Fruit fly (Drosophila melanogaster) ovary, adult (tissue): ENCODE measurements around the gene CG42814.

Experiments
- CG17801 ChIP-seq: fragments of 200-800 bp; optimal IDR thresholded peaks from 2 replicates; lab custom pipeline; 2019; ENCODE audit warnings: missing biosample characterization, mild to moderate bottlenecking, missing genetic modification characterization, moderate library complexity; ENCODE audit not compliant: partially characterized antibody

CG42814 gene

DNA sequence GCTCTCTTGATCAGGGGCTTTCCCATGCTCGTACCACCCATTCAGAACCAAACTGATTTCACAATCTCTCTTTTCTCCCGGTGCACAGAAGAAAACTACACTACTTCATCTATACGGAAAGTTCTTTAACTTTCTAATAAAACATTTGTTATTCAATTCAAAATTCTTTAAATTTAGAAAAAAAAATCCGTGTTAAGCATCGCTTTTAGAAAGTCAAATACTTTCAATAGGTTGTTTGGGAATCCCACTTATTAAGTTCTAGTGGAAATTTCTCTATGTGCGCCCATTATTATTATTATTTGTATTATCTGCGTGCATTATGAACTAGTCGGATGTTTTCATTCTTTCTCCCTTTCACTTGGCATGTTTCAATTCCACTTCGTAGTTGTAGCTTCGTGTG lies 36.2 kb downstream of the CG42814 start:
- TF ChIP-seq CG17801, result no peak

DNA sequence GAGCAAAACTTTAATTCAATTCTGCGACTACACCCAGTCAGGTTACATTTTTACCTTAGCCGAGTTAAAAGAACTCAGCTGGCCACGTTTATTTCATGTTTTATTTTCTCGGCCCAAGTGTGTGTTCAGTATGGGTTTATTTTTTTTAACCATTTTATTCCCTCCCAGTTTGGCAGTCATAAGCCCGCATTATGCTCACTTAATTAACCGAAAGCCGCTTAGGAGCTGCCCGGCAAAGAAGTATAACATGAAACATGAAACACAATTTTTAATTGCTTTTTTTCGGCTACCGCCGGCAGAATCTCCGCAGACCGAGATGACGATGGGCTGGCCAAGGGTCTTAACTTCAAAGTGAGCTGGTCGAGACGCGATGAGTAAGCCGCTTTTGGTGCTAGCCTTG lies 42.4 kb downstream of the CG42814 start:
- TF ChIP-seq CG17801, result no peak

DNA sequence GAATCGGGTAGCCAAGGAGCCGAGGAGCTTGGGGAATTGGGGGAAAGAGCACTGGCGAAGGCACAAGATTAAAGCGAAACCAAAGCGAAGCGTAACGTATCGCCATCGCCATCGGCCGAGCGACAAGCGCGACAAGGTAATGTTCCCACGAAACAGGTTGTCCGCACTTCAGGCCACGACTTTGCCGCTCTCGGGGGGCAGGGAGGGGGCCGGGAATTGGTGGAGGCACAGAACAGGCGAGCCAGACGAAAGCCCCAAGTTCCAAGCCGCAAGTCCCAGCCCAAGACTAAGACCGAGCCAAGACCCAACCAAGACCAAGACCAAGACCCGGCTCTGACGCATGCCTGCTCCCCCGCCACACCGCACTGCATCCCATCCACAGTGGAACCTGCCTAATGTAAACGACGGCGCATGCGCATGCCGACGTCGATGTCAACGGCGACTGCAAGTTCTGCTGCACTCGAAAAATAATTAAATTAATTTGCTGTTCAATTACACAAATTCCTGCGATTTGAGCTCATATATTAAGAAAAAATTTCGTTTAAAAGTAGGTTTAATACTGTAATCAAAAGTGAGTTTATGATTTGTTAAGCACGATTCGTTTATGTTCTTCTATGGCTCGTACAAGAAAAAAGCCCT lies 43.2 kb downstream of the CG42814 start:
- no peak for TF ChIP-seq CG17801

DNA sequence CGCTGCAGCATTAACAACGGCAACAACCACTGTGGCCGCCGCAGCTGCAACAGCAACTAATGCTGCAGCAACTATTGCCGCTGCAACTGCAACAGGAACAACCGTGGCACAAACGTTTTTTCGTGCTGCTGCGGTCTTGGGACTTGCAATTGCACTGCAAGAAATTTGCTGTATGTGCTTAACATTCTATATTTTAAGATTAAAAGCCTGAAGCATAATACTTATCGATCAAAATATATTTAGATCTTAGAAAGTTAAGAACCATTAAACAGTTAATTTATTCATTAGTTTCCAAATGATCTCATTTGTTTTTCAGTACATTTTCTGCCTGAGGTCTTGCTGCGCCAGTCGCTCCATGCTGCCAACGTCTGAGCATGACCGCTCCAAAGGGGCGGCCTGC lies 48.2 kb downstream of the CG42814 start:
- no peak for TF ChIP-seq CG17801
